Fruit fly (Drosophila melanogaster): Measurements from ENCODE around the gene Ho.

The Ho gene

dm6 chr3R:11657786-11658193 lies 21.8 kb upstream of the Ho start (continued):
- TF ChIP-seq Trl (optimal IDR thresholded peaks at IDR 0.05): no peak
- peak; percentile 31 for TF ChIP-seq Trl (GFP tag; optimal IDR thresholded peaks at IDR 0.05)
- peak; percentile 35 for TF ChIP-seq pnt (GFP tag; optimal IDR thresholded peaks at IDR 0.05)
- TF ChIP-seq Blimp-1 (GFP tag; optimal IDR thresholded peaks at IDR 0.05): peak; percentile 46
- TF ChIP-seq CG17912 (GFP tag; optimal IDR thresholded peaks at IDR 0.05): no peak
- TF ChIP-seq Oaz (GFP tag; IDR thresholded peaks at IDR 0.05): no peak
- TF ChIP-seq CG9932 (GFP tag; IDR thresholded peaks at IDR 0.05): peak; percentile 82
- TF ChIP-seq lab (GFP tag; optimal IDR thresholded peaks at IDR 0.05): peak; percentile 59
- peak; percentile 10 for TF ChIP-seq CG12236 (GFP tag; optimal IDR thresholded peaks at IDR 0.05)
- TF ChIP-seq CG10321 (GFP tag; IDR thresholded peaks at IDR 0.05): no peak
- TF ChIP-seq zf30C (GFP tag; optimal IDR thresholded peaks at IDR 0.05): peak; percentile 84
- TF ChIP-seq HLH54F (GFP tag; optimal IDR thresholded peaks at IDR 0.05): peak; percentile 32
- peak; percentile 61 for TF ChIP-seq lilli (GFP tag; optimal IDR thresholded peaks at IDR 0.05)
- peak; percentile 29 for TF ChIP-seq caup (GFP tag; optimal IDR thresholded peaks at IDR 0.05; ENCODE audit: severe bottlenecking)
- TF ChIP-seq CG6689 (GFP tag; IDR thresholded peaks at IDR 0.05): 0 out of 2 replicates have a peak, but pooled peaks have one; percentile 24
- TF ChIP-seq row (GFP tag; IDR thresholded peaks at IDR 0.05): peak; percentile 69; the same call in 2 of the 3 replicates
- no peak for TF ChIP-seq Dref (GFP tag; IDR thresholded peaks at IDR 0.05)
- TF ChIP-seq hkb (optimal IDR thresholded peaks at IDR 0.05): no peak
- TF ChIP-seq hkb (GFP tag; IDR thresholded peaks at IDR 0.05): peak; percentile 39; the same call in 1 of the 2 replicates
- peak; percentile 44 for TF ChIP-seq PHDP (tag; optimal IDR thresholded peaks at IDR 0.05)
- TF ChIP-seq ind (GFP tag; optimal IDR thresholded peaks at IDR 0.05): peak; percentile 0
- peak; percentile 36 for TF ChIP-seq CG9727 (GFP tag; optimal IDR thresholded peaks at IDR 0.05)
- peak; percentile 10 for TF ChIP-seq dmrt99B (tag; optimal IDR thresholded peaks at IDR 0.05)
- TF ChIP-seq CG11504 (tag; optimal IDR thresholded peaks at IDR 0.05): peak; percentile 54
- peak; percentile 33 for TF ChIP-seq CG13424 (tag; optimal IDR thresholded peaks at IDR 0.05)
- peak; percentile 47 for TF ChIP-seq CG12391 (tag; optimal IDR thresholded peaks at IDR 0.05)
- peak; percentile 15 to 43 for TF ChIP-seq Pdp1 (GFP tag; optimal IDR thresholded peaks at IDR 0.05)
- TF ChIP-seq CG9609 (GFP tag; optimal IDR thresholded peaks at IDR 0.05): no peak
- peak; percentile 29 for TF ChIP-seq CoRest (tag; optimal IDR thresholded peaks at IDR 0.05)
- TF ChIP-seq chif (GFP tag; optimal IDR thresholded peaks at IDR 0.05): peak in 1 of 2 experiments; percentile 27
- TF ChIP-seq sqz (GFP tag; optimal IDR thresholded peaks at IDR 0.05): no peak
- TF ChIP-seq ash1 (GFP tag; optimal IDR thresholded peaks at IDR 0.05): no peak
- no peak for TF ChIP-seq ken (GFP tag; IDR thresholded peaks at IDR 0.05)
- no peak for TF ChIP-seq CG11398 (GFP tag; optimal IDR thresholded peaks at IDR 0.05)
- peak; percentile 15 for TF ChIP-seq CG15514 (GFP tag; optimal IDR thresholded peaks at IDR 0.05)
- TF ChIP-seq fd96Cb (tag; optimal IDR thresholded peaks at IDR 0.05): no peak
- peak; percentile 51 for TF ChIP-seq jumu (GFP tag; optimal IDR thresholded peaks at IDR 0.05)
- TF ChIP-seq vfl (GFP tag; optimal IDR thresholded peaks at IDR 0.05): peak; percentile 38
- TF ChIP-seq CG12942 (GFP tag; optimal IDR thresholded peaks at IDR 0.05): no peak
- no peak for TF ChIP-seq sim (GFP tag; IDR thresholded peaks at IDR 0.05)
- 0 out of 2 replicates have a peak, but pooled peaks have one; percentile 33 for TF ChIP-seq al (GFP tag; IDR thresholded peaks at IDR 0.05)
- TF ChIP-seq CG4404 (GFP tag; IDR thresholded peaks at IDR 0.05): peak; percentile 41
- no peak for TF ChIP-seq CG9797 (GFP tag; optimal IDR thresholded peaks at IDR 0.05)
- peak; percentile 27 for TF ChIP-seq CG17829 (tag; optimal IDR thresholded peaks at IDR 0.05)
- peak; percentile 59 for TF ChIP-seq bsh (GFP tag; optimal IDR thresholded peaks at IDR 0.05)
- peak; percentile 30; the same call in 1 of the 2 replicates for TF ChIP-seq ranshi (GFP tag; IDR thresholded peaks at IDR 0.05)
- peak; percentile 16 for TF ChIP-seq nmo (GFP tag; optimal IDR thresholded peaks at IDR 0.05)
- TF ChIP-seq dmrt11E (tag; optimal IDR thresholded peaks at IDR 0.05): peak; percentile 45
- peak; percentile 32 for TF ChIP-seq Fer3 (tag; optimal IDR thresholded peaks at IDR 0.05)
- TF ChIP-seq bcd (GFP tag; optimal IDR thresholded peaks at IDR 0.05): peak; percentile 29
- TF ChIP-seq mam (GFP tag; optimal IDR thresholded peaks at IDR 0.05): peak; percentile 49
